Fruit fly (Drosophila melanogaster) Kc167 (cell line): Measurements from ENCODE around the gene CG2116.

ENCODE experiments used
- Sin3A ChIP-seq: fragments of >200 bp; optimal IDR thresholded peaks from 2 replicates; lab custom pipeline; 2018; ENCODE audit warnings: missing external identifiers
- insv ChIP-seq: fragments of >200 bp; optimal IDR thresholded peaks from 3 replicates; lab custom pipeline; 2018; ENCODE audit warnings: missing external identifiers
- psq ChIP-seq: fragments of >200 bp; optimal IDR thresholded peaks from 2 replicates; lab custom pipeline; 2017; ENCODE audit warnings: missing external identifiers
- ttk ChIP-seq: sonication (Bioruptor generic); optimal IDR thresholded peaks from 2 replicates; lab custom pipeline; 2017; ENCODE audit warnings: missing external identifiers

DNA sequence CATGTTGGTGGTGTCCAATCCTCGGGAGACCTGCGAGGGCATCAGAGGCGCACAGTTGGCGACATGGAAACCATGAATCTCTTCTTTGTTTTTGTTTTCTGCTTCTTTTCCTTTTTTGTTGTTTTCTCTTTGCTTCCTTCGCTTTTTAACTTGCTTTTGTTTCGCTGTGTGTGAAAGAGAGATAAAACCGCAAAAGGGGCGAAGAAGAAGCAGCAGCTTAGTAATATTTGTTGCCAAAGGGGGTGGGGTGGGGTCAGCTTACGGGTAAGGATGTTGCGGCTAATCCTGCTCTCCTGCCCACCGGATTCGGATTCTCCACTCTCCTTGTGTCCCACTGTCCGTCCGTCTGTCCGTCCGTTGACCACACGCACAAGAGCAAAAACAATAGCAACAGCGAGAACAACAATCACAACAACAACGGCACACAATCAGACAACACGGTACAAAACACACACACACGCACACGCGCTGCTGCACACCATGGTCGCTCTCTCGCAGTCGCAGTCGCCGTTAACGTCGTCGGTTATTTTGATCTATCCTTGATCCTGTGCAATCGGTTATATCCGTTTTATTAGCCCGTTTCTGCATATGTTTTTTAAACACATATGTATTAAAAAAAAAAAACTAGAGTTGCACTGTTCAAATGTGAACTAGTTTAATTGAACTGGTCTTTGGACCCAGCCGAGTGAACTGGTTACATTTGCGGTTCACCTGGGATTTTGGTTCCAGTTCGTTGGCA, 46.8 kb downstream of the CG2116 start:
- TF ChIP-seq insv (no peak), Sin3A (lab: Kevin White, UChicago) (no peak), ttk (lab: Kevin White, UChicago) (no peak), psq (lab: Kevin White, UChicago) (no peak)
